Worm (Caenorhabditis elegans): ENCODE data around the gene fbxc-31.

- TF ChIP-seq jun-1 (tag; optimal IDR thresholded peaks at IDR 0.05): no peak
- peak; percentile 41 for TF ChIP-seq elt-2 (tag; optimal IDR thresholded peaks at IDR 0.05)
These were observed 1.5 kb downstream of the fbxc-31 start, which contains the start of gene fbxc-33 for ce11 chrII:913222-913722.
